Worm (Caenorhabditis elegans) whole organism, young adult: ENCODE results near the gene str-190.

Source experiments
- B0019.2 ChIP-seq: fragments of 200-800 bp; sonication (Bioruptor generic); conservative IDR thresholded peaks from 2 replicates; pipeline ENCODE4 v1.3.6; 2022; ENCODE audit warnings: missing genetic modification reagents, missing genetic modification characterization, missing compliant biosample characterization
- B0336.3 ChIP-seq: fragments of 200-800 bp; sonication (Bioruptor generic); IDR thresholded peaks from 2 replicates; pipeline ENCODE4 v1.3.6; 2022; ENCODE audit warnings: missing genetic modification characterization, missing compliant biosample characterization
- C06A6.2 ChIP-seq: fragments of 200-800 bp; sonication (Bioruptor generic); conservative IDR thresholded peaks from 2 replicates; pipeline ENCODE4 v1.3.6; 2022; ENCODE audit warnings: missing genetic modification characterization, missing compliant biosample characterization
- C17E4.6 ChIP-seq: fragments of 200-800 bp; sonication (Bioruptor generic); IDR thresholded peaks from 2 replicates; pipeline ENCODE4 v1.3.6; 2022; ENCODE audit warnings: missing genetic modification reagents, missing genetic modification characterization, missing compliant biosample characterization
- D2030.7 ChIP-seq: fragments of 200-800 bp; sonication (Bioruptor generic); IDR thresholded peaks from 2 replicates; pipeline ENCODE4 v1.3.6; 2022; ENCODE audit warnings: missing genetic modification reagents, missing genetic modification characterization, missing compliant biosample characterization
- F22D6.2 ChIP-seq: sonication (generic microtip); optimal IDR thresholded peaks from 2 replicates; lab custom pipeline; 2016; ENCODE audit warnings: mild to moderate bottlenecking, missing genetic modification characterization, missing compliant biosample characterization
- F49E8.2 ChIP-seq: sonication (generic microtip); optimal IDR thresholded peaks from 3 replicates; lab custom pipeline; 2017; ENCODE audit warnings: missing genetic modification characterization, mild to moderate bottlenecking, missing compliant biosample characterization, antibody characterized with exemption, moderate library complexity; ENCODE audit not compliant: insufficient read depth
- F57A8.1 ChIP-seq: fragments of 200-800 bp; sonication (Bioruptor generic); optimal IDR thresholded peaks from 2 replicates; lab custom pipeline; 2018; ENCODE audit warnings: mild to moderate bottlenecking, missing genetic modification characterization, moderate library complexity, missing compliant biosample characterization
- K11D2.4 ChIP-seq: fragments of 200-800 bp; sonication (Bioruptor generic); IDR thresholded peaks from 2 replicates; pipeline ENCODE4 v1.3.6; 2022; ENCODE audit warnings: missing genetic modification reagents, missing genetic modification characterization, missing compliant biosample characterization
- T07F8.4 ChIP-seq: sonication (generic microtip); optimal IDR thresholded peaks from 2 replicates; lab custom pipeline; 2016; ENCODE audit warnings: mild to moderate bottlenecking, missing genetic modification characterization, moderate library complexity, missing compliant biosample characterization
- T26A5.8 ChIP-seq: sonication (generic microtip); optimal IDR thresholded peaks from 2 replicates; lab custom pipeline; 2016; ENCODE audit warnings: missing genetic modification characterization, missing compliant biosample characterization
- Y53F4B.3 ChIP-seq: fragments of 200-800 bp; sonication (Bioruptor generic); IDR thresholded peaks from 2 replicates; pipeline ENCODE4 v1.3.6; 2022; ENCODE audit warnings: missing genetic modification reagents, missing genetic modification characterization, missing compliant biosample characterization
- Y56A3A.18 ChIP-seq: fragments of 200-800 bp; sonication (Bioruptor generic); IDR thresholded peaks from 2 replicates; pipeline ENCODE4 v1.3.6; 2022; ENCODE audit warnings: missing genetic modification reagents, missing genetic modification characterization, missing compliant biosample characterization
- Y95B8A.8 ChIP-seq: fragments of 200-800 bp; sonication (Bioruptor generic); IDR thresholded peaks from 2 replicates; pipeline ENCODE4 v1.3.6; 2022; ENCODE audit warnings: missing genetic modification reagents, missing genetic modification characterization, missing compliant biosample characterization
- ZK185.1 ChIP-seq: sonication (generic microtip); optimal IDR thresholded peaks from 2 replicates; lab custom pipeline; 2016; ENCODE audit warnings: mild to moderate bottlenecking, missing genetic modification characterization, missing compliant biosample characterization; ENCODE audit not compliant: poor library complexity, severe bottlenecking
- aptf-3 ChIP-seq: fragments of 200-800 bp; sonication (Bioruptor generic); IDR thresholded peaks from 2 replicates; pipeline ENCODE4 v1.3.6; 2022; ENCODE audit warnings: missing genetic modification characterization, missing compliant biosample characterization
- athp-1 ChIP-seq: sonication (generic microtip); optimal IDR thresholded peaks from 2 replicates; lab custom pipeline; 2017; ENCODE audit warnings: mild to moderate bottlenecking, missing genetic modification characterization, missing compliant biosample characterization
- attf-3 ChIP-seq: fragments of 200-800 bp; sonication (Bioruptor generic); conservative IDR thresholded peaks from 2 replicates; pipeline ENCODE4 v1.3.6; 2022; ENCODE audit warnings: missing genetic modification reagents, missing genetic modification characterization, missing compliant biosample characterization
- bed-1 ChIP-seq: fragments of 200-800 bp; sonication (Bioruptor generic); IDR thresholded peaks from 2 replicates; pipeline ENCODE4 v1.3.6; 2022; ENCODE audit warnings: missing genetic modification reagents, missing genetic modification characterization, missing compliant biosample characterization
- ceh-100 ChIP-seq: fragments of 200-800 bp; sonication (Bioruptor generic); IDR thresholded peaks from 2 replicates; pipeline ENCODE4 v1.3.6; 2022; ENCODE audit warnings: missing genetic modification reagents, missing genetic modification characterization, missing compliant biosample characterization
- ceh-27 ChIP-seq: fragments of 200-800 bp; sonication (Bioruptor generic); optimal IDR thresholded peaks from 2 replicates; lab custom pipeline; 2018; ENCODE audit warnings: mild to moderate bottlenecking, missing genetic modification characterization, moderate library complexity, missing compliant biosample characterization
- ceh-79 ChIP-seq: sonication (generic microtip); optimal IDR thresholded peaks from 2 replicates; lab custom pipeline; 2017; ENCODE audit warnings: mild to moderate bottlenecking, missing genetic modification characterization, missing compliant biosample characterization
- ceh-91 ChIP-seq: fragments of 200-800 bp; sonication (Bioruptor generic); IDR thresholded peaks from 2 replicates; pipeline ENCODE4 v1.3.6; 2022; ENCODE audit warnings: missing genetic modification reagents, missing genetic modification characterization, missing compliant biosample characterization
- chd-7 ChIP-seq: sonication (generic microtip); optimal IDR thresholded peaks from 2 replicates; lab custom pipeline; 2016; ENCODE audit warnings: mild to moderate bottlenecking, missing genetic modification characterization, moderate library complexity, missing compliant biosample characterization
- egl-44 ChIP-seq: fragments of 200-800 bp; sonication (Bioruptor generic); IDR thresholded peaks from 2 replicates; pipeline ENCODE4 v1.3.6; 2022; ENCODE audit warnings: missing genetic modification reagents, missing genetic modification characterization, missing compliant biosample characterization
- fkh-3 ChIP-seq: sonication (generic microtip); optimal IDR thresholded peaks from 2 replicates; lab custom pipeline; 2016; ENCODE audit warnings: mild to moderate bottlenecking, missing genetic modification characterization, missing compliant biosample characterization
- hmg-1.2 ChIP-seq: fragments of 200-800 bp; sonication (Bioruptor generic); IDR thresholded peaks from 2 replicates; pipeline ENCODE4 v1.3.6; 2022; ENCODE audit warnings: missing genetic modification reagents, missing genetic modification characterization, missing compliant biosample characterization
- hmg-20 ChIP-seq: fragments of 200-800 bp; sonication (Bioruptor generic); IDR thresholded peaks from 2 replicates; pipeline ENCODE4 v1.3.6; 2022; ENCODE audit warnings: missing genetic modification reagents, missing genetic modification characterization, missing compliant biosample characterization
- hsf-1 ChIP-seq: fragments of 200-800 bp; sonication (Bioruptor generic); IDR thresholded peaks from 2 replicates; pipeline ENCODE4 v1.3.6; 2022; ENCODE audit warnings: missing genetic modification reagents, missing genetic modification characterization, missing compliant biosample characterization
- let-526 ChIP-seq: fragments of 200-800 bp; sonication (Bioruptor generic); IDR thresholded peaks from 2 replicates; pipeline ENCODE4 v1.3.6; 2022; ENCODE audit warnings: missing genetic modification reagents, missing genetic modification characterization, missing compliant biosample characterization
- lin-54 ChIP-seq: fragments of 200-800 bp; sonication (Bioruptor generic); optimal IDR thresholded peaks from 2 replicates; lab custom pipeline; 2018; ENCODE audit warnings: mild to moderate bottlenecking, missing genetic modification characterization, missing compliant biosample characterization
- lir-1 ChIP-seq: fragments of 200-800 bp; sonication (Bioruptor generic); conservative IDR thresholded peaks from 2 replicates; pipeline ENCODE4 v1.3.6; 2022; ENCODE audit warnings: missing genetic modification reagents, missing genetic modification characterization, missing compliant biosample characterization
- madf-10 ChIP-seq: sonication (generic microtip); optimal IDR thresholded peaks from 2 replicates; lab custom pipeline; 2016; ENCODE audit warnings: mild to moderate bottlenecking, missing genetic modification characterization, missing compliant biosample characterization
- madf-6 ChIP-seq: fragments of 200-800 bp; sonication (Bioruptor generic); IDR thresholded peaks from 2 replicates; pipeline ENCODE4 v1.3.6; 2022; ENCODE audit warnings: missing genetic modification reagents, missing genetic modification characterization, missing compliant biosample characterization
- mes-4 ChIP-seq: sonication (generic microtip); optimal IDR thresholded peaks from 2 replicates; lab custom pipeline; 2016; ENCODE audit warnings: missing genotype, missing genetic modification characterization, missing compliant biosample characterization
- mxl-1 ChIP-seq: sonication (generic microtip); optimal IDR thresholded peaks from 2 replicates; lab custom pipeline; 2016; ENCODE audit warnings: missing genetic modification characterization, missing compliant biosample characterization
- nfya-2 ChIP-seq: fragments of 200-800 bp; sonication (Bioruptor generic); IDR thresholded peaks from 2 replicates; pipeline ENCODE4 v1.3.6; 2022; ENCODE audit warnings: missing genetic modification reagents, missing genetic modification characterization, missing compliant biosample characterization
- nhr-27 ChIP-seq: fragments of 200-800 bp; sonication (Bioruptor generic); optimal IDR thresholded peaks from 2 replicates; lab custom pipeline; 2018; ENCODE audit warnings: mild to moderate bottlenecking, missing genetic modification characterization, moderate library complexity, missing compliant biosample characterization
- pha-4 ChIP-seq: fragments of 150-350 bp; sonication (generic microtip); optimal IDR thresholded peaks from 2 replicates; lab custom pipeline; 2014; ENCODE audit warnings: missing biosample characterization, missing genetic modification reagents, missing genetic modification characterization
- rcor-1 ChIP-seq: fragments of 200-800 bp; sonication (Bioruptor generic); IDR thresholded peaks from 2 replicates; pipeline ENCODE4 v1.3.6; 2022; ENCODE audit warnings: missing genetic modification reagents, missing genetic modification characterization, missing compliant biosample characterization
- rec-8 ChIP-seq, 2 experiments: sonication (generic microtip); optimal IDR thresholded peaks; 2 replicates each; lab custom pipeline; 2016; ENCODE audit warnings: mild to moderate bottlenecking in 2 of 2, missing genetic modification characterization in 2 of 2, missing genetic modification reagents in 2 of 2, missing genotype in 2 of 2, missing biosample characterization in 1 of 2, missing compliant biosample characterization in 1 of 2, moderate library complexity in 1 of 2
- sdz-38 ChIP-seq: sonication (generic microtip); optimal IDR thresholded peaks from 2 replicates; lab custom pipeline; 2016; ENCODE audit warnings: missing genotype, missing genetic modification characterization, missing compliant biosample characterization
- snpc-3.4 ChIP-seq: sonication (generic microtip); optimal IDR thresholded peaks from 2 replicates; lab custom pipeline; 2017; ENCODE audit warnings: missing genetic modification characterization, mild to moderate bottlenecking, missing compliant biosample characterization, antibody characterized with exemption, moderate library complexity, missing genotype, missing genetic modification reagents
- sptf-2 ChIP-seq: fragments of 200-800 bp; sonication (Bioruptor generic); optimal IDR thresholded peaks from 2 replicates; lab custom pipeline; 2018; ENCODE audit warnings: mild to moderate bottlenecking, missing genetic modification characterization, missing compliant biosample characterization
- tlf-1 ChIP-seq: fragments of 200-800 bp; sonication (Bioruptor generic); optimal IDR thresholded peaks from 2 replicates; lab custom pipeline; 2018; ENCODE audit warnings: mild to moderate bottlenecking, missing genetic modification characterization, missing compliant biosample characterization
- unc-62 ChIP-seq: fragments of 150-350 bp; optimal IDR thresholded peaks from 2 replicates; lab custom pipeline; 2014; ENCODE audit warnings: missing biosample characterization, missing genetic modification reagents, missing genetic modification characterization
- xnd-1 ChIP-seq: sonication (generic microtip); optimal IDR thresholded peaks from 2 replicates; lab custom pipeline; 2016; ENCODE audit warnings: missing genotype, missing genetic modification reagents, missing genetic modification characterization, missing compliant biosample characterization
- ztf-26 ChIP-seq: sonication (generic microtip); optimal IDR thresholded peaks from 2 replicates; lab custom pipeline; 2017; ENCODE audit warnings: missing genetic modification characterization, missing compliant biosample characterization
- ztf-6 ChIP-seq: fragments of 200-800 bp; sonication (Bioruptor generic); IDR thresholded peaks from 2 replicates; pipeline ENCODE4 v1.3.6; 2022; ENCODE audit warnings: missing genetic modification reagents, missing genetic modification characterization, missing compliant biosample characterization

str-190 gene

ce11 chrV:7434805-7435363 lies 43.4 kb downstream of the str-190 start:
- TF ChIP-seq nfya-2 (GFP tag; lab: Robert Waterston, UW) (no peak), unc-62 (GFP tag; lab: Kevin White, UChicago) (no peak), ceh-100 (no peak), rcor-1 (no peak), sdz-38 (no peak), pha-4 (tag; lab: Kevin White, UChicago) (peak; percentile 76), athp-1 (tag; lab: Kevin White, UChicago) (no peak), ceh-79 (no peak), xnd-1 (tag; lab: Kevin White, UChicago) (no peak), T26A5.8 (tag; lab: Kevin White, UChicago) (no peak), nhr-27 (tag; lab: Kevin White, UChicago) (no peak), D2030.7 (GFP tag; lab: Robert Waterston, UW) (no peak), sptf-2 (GFP tag; lab: Kevin White, UChicago) (no peak), mes-4 (tag; lab: Kevin White, UChicago) (no peak), ztf-26 (tag; lab: Kevin White, UChicago) (no peak), madf-6 (no peak), mxl-1 (tag; lab: Kevin White, UChicago) (no peak), aptf-3 (GFP tag; lab: Robert Waterston, UW) (no peak), ztf-6 (GFP tag; lab: Robert Waterston, UW) (no peak), ZK185.1 (tag; lab: Kevin White, UChicago) (peak; percentile 9), lir-1 (GFP tag; lab: Robert Waterston, UW) (no peak), Y56A3A.18 (GFP tag; lab: Robert Waterston, UW) (0 out of 2 replicates have a peak, but pooled peaks have one; percentile 29), lin-54 (peak; percentile 9), C17E4.6 (GFP tag; lab: Robert Waterston, UW) (no peak), egl-44 (GFP tag; lab: Robert Waterston, UW) (no peak), chd-7 (tag; lab: Kevin White, UChicago) (peak; percentile 25), hmg-20 (GFP tag; lab: Robert Waterston, UW) (no peak), tlf-1 (GFP tag; lab: Kevin White, UChicago) (peak; percentile 13), ceh-27 (GFP tag; lab: Kevin White, UChicago) (peak; percentile 52), hmg-1.2 (GFP tag; lab: Robert Waterston, UW) (peak; percentile 32; the same call in 1 of the 2 replicates), F57A8.1 (GFP tag; lab: Kevin White, UChicago) (no peak), attf-3 (GFP tag; lab: Robert Waterston, UW) (no peak), F49E8.2 (no peak), ceh-91 (GFP tag; lab: Robert Waterston, UW) (no peak), rec-8 (tag; optimal IDR thresholded peaks at IDR 0.05; lab: Kevin White, UChicago) (no peak), Y95B8A.8 (GFP tag; lab: Robert Waterston, UW) (no peak), T07F8.4 (no peak), K11D2.4 (GFP tag; lab: Robert Waterston, UW) (0 out of 2 replicates have a peak, but pooled peaks have one; percentile 30), madf-10 (tag; lab: Kevin White, UChicago) (peak; percentile 24), snpc-3.4 (tag; lab: Kevin White, UChicago) (no peak), F22D6.2 (tag; lab: Kevin White, UChicago) (no peak), bed-1 (GFP tag; lab: Robert Waterston, UW) (no peak), C06A6.2 (GFP tag; lab: Robert Waterston, UW) (no peak), Y53F4B.3 (no peak), let-526 (GFP tag; lab: Robert Waterston, UW) (no peak), B0019.2 (GFP tag; lab: Robert Waterston, UW) (no peak), B0336.3 (GFP tag; lab: Robert Waterston, UW) (no peak), hsf-1 (GFP tag; lab: Robert Waterston, UW) (no peak), fkh-3 (tag; lab: Kevin White, UChicago) (no peak)
